Fruit fly (Drosophila melanogaster) whole organism, embryonic: Measurements from ENCODE around the gene CG34454.

Experiments used
- Atf-2 ChIP-seq: fragments of 200-800 bp; sonication (Bioruptor generic); optimal IDR thresholded peaks from 2 replicates; lab custom pipeline; 2016; ENCODE audit warnings: missing biosample characterization, missing genetic modification characterization
- B-H1 ChIP-seq: fragments of 200-800 bp; sonication (Bioruptor generic); IDR thresholded peaks from 3 replicates; pipeline ENCODE4 v1.3.6; 2022; ENCODE audit warnings: missing biosample characterization, missing genetic modification characterization
- Bgb ChIP-seq: fragments of 200-800 bp; sonication (Bioruptor generic); IDR thresholded peaks from 2 replicates; pipeline ENCODE4 v1.3.6; 2022; ENCODE audit warnings: missing biosample characterization, missing genetic modification characterization; ENCODE audit not compliant: partially characterized antibody
- CG10147 ChIP-seq: fragments of 200-800 bp; sonication (Bioruptor generic); optimal IDR thresholded peaks from 2 replicates; lab custom pipeline; 2019; ENCODE audit warnings: missing biosample characterization, mild to moderate bottlenecking, missing genetic modification characterization, moderate library complexity
- CG12236 ChIP-seq: fragments of 200-800 bp; sonication (Bioruptor generic); optimal IDR thresholded peaks from 2 replicates; lab custom pipeline; 2016; ENCODE audit warnings: missing biosample characterization, missing genetic modification characterization
- CG12299 ChIP-seq: fragments of 200-800 bp; sonication (Bioruptor generic); optimal IDR thresholded peaks from 2 replicates; lab custom pipeline; 2018; ENCODE audit warnings: missing biosample characterization, mild to moderate bottlenecking, missing genetic modification characterization
- CG12659 ChIP-seq: fragments of 200-800 bp; sonication (Bioruptor generic); optimal IDR thresholded peaks from 3 replicates; lab custom pipeline; 2017; ENCODE audit warnings: mild to moderate bottlenecking, missing biosample characterization, missing genetic modification reagents, missing genetic modification characterization
- CG16815 ChIP-seq: fragments of 200-800 bp; sonication (Bioruptor generic); optimal IDR thresholded peaks from 3 replicates; lab custom pipeline; 2017; ENCODE audit warnings: missing biosample characterization, mild to moderate bottlenecking, missing genetic modification characterization
- CG17385 ChIP-seq: fragments of 200-800 bp; sonication (Bioruptor generic); optimal IDR thresholded peaks from 3 replicates; lab custom pipeline; 2018; ENCODE audit warnings: missing biosample characterization, mild to moderate bottlenecking, missing genetic modification characterization
- CG31224 ChIP-seq: fragments of 200-800 bp; sonication (Bioruptor generic); IDR thresholded peaks from 2 replicates; pipeline ENCODE4 v1.3.6; 2022; ENCODE audit warnings: missing biosample characterization, missing genetic modification characterization
- CG32767 ChIP-seq: fragments of 200-800 bp; sonication (Bioruptor generic); IDR thresholded peaks from 2 replicates; pipeline ENCODE4 v1.3.6; 2022; ENCODE audit warnings: missing biosample characterization, missing genetic modification characterization
- CG42726 ChIP-seq: fragments of 200-800 bp; sonication (Bioruptor generic); IDR thresholded peaks from 2 replicates; pipeline ENCODE4 v1.3.6; 2022; ENCODE audit warnings: missing biosample characterization, missing genetic modification characterization; ENCODE audit not compliant: partially characterized antibody
- CG6654 ChIP-seq: fragments of 200-800 bp; sonication (Bioruptor generic); optimal IDR thresholded peaks from 2 replicates; lab custom pipeline; 2017; ENCODE audit warnings: missing biosample characterization, mild to moderate bottlenecking, missing genetic modification characterization
- CG7556 ChIP-seq: fragments of 200-800 bp; sonication (Bioruptor generic); optimal IDR thresholded peaks from 2 replicates; lab custom pipeline; 2017; ENCODE audit warnings: missing biosample characterization, mild to moderate bottlenecking, missing genetic modification characterization
- CG9215 ChIP-seq: fragments of 200-800 bp; sonication (Bioruptor generic); IDR thresholded peaks from 2 replicates; pipeline ENCODE4 v1.3.6; 2022; ENCODE audit warnings: missing biosample characterization, missing genetic modification characterization
- CG9609 ChIP-seq: fragments of 200-800 bp; sonication (Bioruptor generic); optimal IDR thresholded peaks from 3 replicates; lab custom pipeline; 2016; ENCODE audit warnings: missing biosample characterization, missing genetic modification characterization
- CHES-1-like ChIP-seq: fragments of 200-800 bp; sonication (Bioruptor generic); optimal IDR thresholded peaks from 2 replicates; lab custom pipeline; 2016; ENCODE audit warnings: missing biosample characterization, missing genetic modification characterization
- Camta ChIP-seq: fragments of 200-800 bp; sonication (Bioruptor generic); optimal IDR thresholded peaks from 2 replicates; lab custom pipeline; 2016; ENCODE audit warnings: missing biosample characterization, missing genetic modification characterization
- CoRest ChIP-seq: fragments of 200-800 bp; sonication (Bioruptor generic); optimal IDR thresholded peaks from 3 replicates; lab custom pipeline; 2018; ENCODE audit warnings: missing biosample characterization, mild to moderate bottlenecking, missing genetic modification characterization, moderate library complexity
- Doc3 ChIP-seq: fragments of 200-800 bp; sonication (Bioruptor generic); IDR thresholded peaks from 3 replicates; pipeline ENCODE4 v1.3.6; 2022; ENCODE audit warnings: missing biosample characterization, missing genetic modification characterization; ENCODE audit not compliant: partially characterized antibody
- H15 ChIP-seq: fragments of 200-800 bp; sonication (Bioruptor generic); IDR thresholded peaks from 3 replicates; pipeline ENCODE4 v1.3.6; 2022; ENCODE audit warnings: missing biosample characterization, missing genetic modification characterization
- HLH4C ChIP-seq: fragments of 200-800 bp; sonication (Bioruptor generic); IDR thresholded peaks from 3 replicates; pipeline ENCODE4 v1.3.6; 2022; ENCODE audit warnings: missing biosample characterization, missing genetic modification characterization; ENCODE audit not compliant: partially characterized antibody
- Hand ChIP-seq: fragments of 200-800 bp; sonication (Bioruptor generic); optimal IDR thresholded peaks from 2 replicates; lab custom pipeline; 2017; ENCODE audit warnings: mild to moderate bottlenecking, missing biosample characterization, missing genetic modification reagents, missing genetic modification characterization
- Hey ChIP-seq: fragments of 200-800 bp; sonication (Bioruptor generic); optimal IDR thresholded peaks from 3 replicates; lab custom pipeline; 2018; ENCODE audit warnings: missing biosample characterization, mild to moderate bottlenecking, missing genetic modification characterization
- HmgZ ChIP-seq: fragments of 200-800 bp; sonication (Bioruptor generic); optimal IDR thresholded peaks from 2 replicates; lab custom pipeline; 2018; ENCODE audit warnings: missing biosample characterization, mild to moderate bottlenecking, missing genetic modification characterization
- Hmr ChIP-seq: fragments of 200-800 bp; sonication (Bioruptor generic); optimal IDR thresholded peaks from 3 replicates; lab custom pipeline; 2017; ENCODE audit warnings: mild to moderate bottlenecking, missing biosample characterization, missing genetic modification reagents, missing genetic modification characterization
- Lim3 ChIP-seq: fragments of 200-800 bp; sonication (Bioruptor generic); IDR thresholded peaks from 2 replicates; pipeline ENCODE4 v1.3.6; 2022; ENCODE audit warnings: missing biosample characterization, missing genetic modification characterization
- Myb ChIP-seq: fragments of 200-800 bp; sonication (Bioruptor generic); optimal IDR thresholded peaks from 2 replicates; lab custom pipeline; 2016; ENCODE audit warnings: missing biosample characterization, missing genetic modification characterization
- NC2β ChIP-seq: fragments of 200-800 bp; sonication (Bioruptor generic); optimal IDR thresholded peaks from 2 replicates; lab custom pipeline; 2016; ENCODE audit warnings: missing biosample characterization, missing genetic modification characterization
- NfI ChIP-seq: fragments of 200-800 bp; sonication (Bioruptor generic); optimal IDR thresholded peaks from 3 replicates; lab custom pipeline; 2018; ENCODE audit warnings: missing biosample characterization, mild to moderate bottlenecking, missing genetic modification characterization, moderate library complexity
- Sin3A ChIP-seq: fragments of >200 bp; optimal IDR thresholded peaks from 2 replicates; lab custom pipeline; 2018
- bab2 ChIP-seq: fragments of 200-800 bp; sonication (Bioruptor generic); optimal IDR thresholded peaks from 2 replicates; lab custom pipeline; 2016; ENCODE audit warnings: missing biosample characterization, missing genetic modification characterization
- cas ChIP-seq: fragments of 200-800 bp; sonication (Bioruptor generic); IDR thresholded peaks from 2 replicates; pipeline ENCODE4 v1.3.6; 2022; ENCODE audit warnings: missing biosample characterization, missing genetic modification characterization
- corto ChIP-seq: fragments of 200-800 bp; sonication (Bioruptor generic); optimal IDR thresholded peaks from 2 replicates; lab custom pipeline; 2016; ENCODE audit warnings: missing biosample characterization, mild to moderate bottlenecking, missing genetic modification characterization, moderate library complexity
- croc ChIP-seq: fragments of 200-800 bp; sonication (Bioruptor generic); conservative IDR thresholded peaks from 3 replicates; pipeline ENCODE4 v1.3.6; 2022; ENCODE audit warnings: missing biosample characterization, missing genetic modification characterization
- dm ChIP-seq: fragments of 200-800 bp; sonication (Bioruptor generic); optimal IDR thresholded peaks from 3 replicates; lab custom pipeline; 2016; ENCODE audit warnings: missing biosample characterization, missing genetic modification characterization
- fd3F ChIP-seq: fragments of 200-800 bp; sonication (Bioruptor generic); optimal IDR thresholded peaks from 2 replicates; lab custom pipeline; 2018; ENCODE audit warnings: missing biosample characterization, mild to moderate bottlenecking, missing genetic modification characterization, moderate library complexity
- gem ChIP-seq: fragments of 200-800 bp; sonication (Bioruptor generic); optimal IDR thresholded peaks from 2 replicates; lab custom pipeline; 2019; ENCODE audit warnings: missing biosample characterization, mild to moderate bottlenecking, missing genetic modification characterization, moderate library complexity
- hb ChIP-seq: fragments of 200-800 bp; sonication (Bioruptor generic); IDR thresholded peaks from 3 replicates; pipeline ENCODE4 v1.3.6; 2022; ENCODE audit warnings: missing biosample characterization, missing genetic modification characterization; ENCODE audit not compliant: partially characterized antibody
- her ChIP-seq: fragments of 200-800 bp; sonication (Bioruptor generic); optimal IDR thresholded peaks from 2 replicates; lab custom pipeline; 2016; ENCODE audit warnings: missing biosample characterization, missing genetic modification characterization
- jing ChIP-seq: fragments of 200-800 bp; sonication (Bioruptor generic); optimal IDR thresholded peaks from 2 replicates; lab custom pipeline; 2018; ENCODE audit warnings: missing biosample characterization, mild to moderate bottlenecking, missing genetic modification characterization
- lab ChIP-seq: fragments of 200-800 bp; sonication (Bioruptor generic); optimal IDR thresholded peaks from 3 replicates; lab custom pipeline; 2017; ENCODE audit warnings: missing biosample characterization, missing genetic modification characterization, mild to moderate bottlenecking, moderate library complexity, missing genetic modification reagents
- lilli ChIP-seq: fragments of 200-800 bp; sonication (Bioruptor generic); optimal IDR thresholded peaks from 3 replicates; lab custom pipeline; 2016; ENCODE audit warnings: missing biosample characterization, missing genetic modification characterization
- oc ChIP-seq: fragments of 200-800 bp; sonication (Bioruptor generic); optimal IDR thresholded peaks from 2 replicates; lab custom pipeline; 2018; ENCODE audit warnings: missing biosample characterization, mild to moderate bottlenecking, missing genetic modification characterization, moderate library complexity
- pzg ChIP-seq: fragments of 200-800 bp; sonication (Bioruptor generic); optimal IDR thresholded peaks from 3 replicates; lab custom pipeline; 2018; ENCODE audit warnings: missing biosample characterization, mild to moderate bottlenecking, missing genetic modification characterization, moderate library complexity
- rib ChIP-seq: fragments of 200-800 bp; sonication (Bioruptor generic); IDR thresholded peaks from 2 replicates; pipeline ENCODE4 v1.3.6; 2022; ENCODE audit warnings: missing biosample characterization, missing genetic modification characterization
- trem ChIP-seq: fragments of 200-800 bp; optimal IDR thresholded peaks from 3 replicates; lab custom pipeline; 2019; ENCODE audit warnings: missing biosample characterization, mild to moderate bottlenecking, missing genetic modification characterization, moderate library complexity
- vnd ChIP-seq: fragments of 200-800 bp; sonication (Bioruptor generic); IDR thresholded peaks from 3 replicates; pipeline ENCODE4 v1.3.6; 2022; ENCODE audit warnings: missing biosample characterization, missing genetic modification characterization; ENCODE audit not compliant: partially characterized antibody
- yki ChIP-seq: fragments of >200 bp; optimal IDR thresholded peaks from 3 replicates; lab custom pipeline; 2018
- zen2 ChIP-seq: fragments of 200-800 bp; sonication (Bioruptor generic); IDR thresholded peaks from 3 replicates; pipeline ENCODE4 v1.3.6; 2022; ENCODE audit warnings: missing biosample characterization, missing genetic modification characterization; ENCODE audit not compliant: partially characterized antibody

Gene CG34454

dm6 chr3L:262724-263177 lies 30.6 kb upstream of the CG34454 start (continued):
- TF ChIP-seq CG9609 (GFP tag; lab: Kevin White, UChicago) (no peak), pzg (GFP tag; lab: Kevin White, UChicago) (peak; percentile 69), gem (tag; lab: Kevin White, UChicago) (no peak), CG12236 (GFP tag; lab: Kevin White, UChicago) (no peak), Sin3A (lab: Kevin White, UChicago) (peak; percentile 18), lab (no peak), HLH4C (GFP tag; lab: Robert Waterston, UW) (peak; percentile 70), CHES-1-like (GFP tag; lab: Kevin White, UChicago) (peak; percentile 8), CG32767 (GFP tag; lab: Robert Waterston, UW) (no peak), Myb (GFP tag; lab: Kevin White, UChicago) (peak; percentile 2), CG31224 (GFP tag; lab: Robert Waterston, UW) (no peak), CG12659 (peak; percentile 34), lilli (GFP tag; lab: Kevin White, UChicago) (no peak), vnd (GFP tag; lab: Robert Waterston, UW) (peak; percentile 81), trem (tag; lab: Kevin White, UChicago) (peak; percentile 70), CG12299 (tag; lab: Kevin White, UChicago) (peak; percentile 2), jing (GFP tag; lab: Kevin White, UChicago) (no peak), H15 (GFP tag; lab: Robert Waterston, UW) (no peak), CG16815 (no peak), Hey (no peak), zen2 (GFP tag; lab: Robert Waterston, UW) (peak; percentile 84), Bgb (GFP tag; lab: Robert Waterston, UW) (peak; percentile 81), Doc3 (GFP tag; lab: Robert Waterston, UW) (peak; percentile 73; the same call in 2 of the 3 replicates), HmgZ (peak; percentile 9), fd3F (GFP tag; lab: Kevin White, UChicago) (no peak), Lim3 (GFP tag; lab: Robert Waterston, UW) (no peak), CG6654 (GFP tag; lab: Kevin White, UChicago) (no peak), dm (GFP tag; lab: Kevin White, UChicago) (peak; percentile 98), Atf-2 (GFP tag; lab: Kevin White, UChicago) (no peak), CG10147 (GFP tag; lab: Kevin White, UChicago) (no peak), Camta (no peak), B-H1 (GFP tag; lab: Robert Waterston, UW) (no peak), cas (no peak), croc (no peak), bab2 (GFP tag; lab: Kevin White, UChicago) (no peak), Hand (GFP tag; lab: Kevin White, UChicago) (no peak), rib (no peak), her (GFP tag; lab: Kevin White, UChicago) (no peak)

- TF ChIP-seq NfI: peak; percentile 70
- TF ChIP-seq gem (tag; lab: Kevin White, UChicago): no peak
- TF ChIP-seq CG17385 (GFP tag; lab: Kevin White, UChicago): peak; percentile 53
- TF ChIP-seq CG42726 (GFP tag; lab: Robert Waterston, UW): peak; percentile 91
- no peak for TF ChIP-seq Hmr
- no peak for TF ChIP-seq yki (lab: Kevin White, UChicago)
- peak; percentile 55 for TF ChIP-seq CG7556 (GFP tag; lab: Kevin White, UChicago)
- peak; percentile 77 for TF ChIP-seq NC2β (GFP tag; lab: Kevin White, UChicago)
- TF ChIP-seq CG9215 (GFP tag; lab: Robert Waterston, UW): no peak
- peak; percentile 76; the same call in 2 of the 3 replicates for TF ChIP-seq hb (GFP tag; lab: Robert Waterston, UW)
- peak; percentile 30 for TF ChIP-seq corto (GFP tag; lab: Kevin White, UChicago)
- peak; percentile 71 for TF ChIP-seq CoRest
- peak; percentile 89 for TF ChIP-seq oc (tag; lab: Kevin White, UChicago)
Observed at dm6 chr3L:257618-258475, 25.7 kb upstream of the CG34454 start, which contains the start of the genes DIP2 and wac. TSS of gene DIP2 (minus strand) at chr3L:257954. TSS of gene wac (plus strand) at chr3L:258176.
